Fruit fly (Drosophila melanogaster) Kc167 (cell line): ENCODE data around the gene CG6171.

ENCODE experiments used
- Myc ChIP-seq: fragments of >200 bp; optimal IDR thresholded peaks from 2 replicates; lab custom pipeline; 2017; ENCODE audit warnings: missing external identifiers
- Sin3A ChIP-seq: fragments of >200 bp; optimal IDR thresholded peaks from 2 replicates; lab custom pipeline; 2018; ENCODE audit warnings: missing external identifiers
- h ChIP-seq: fragments of >200 bp; optimal IDR thresholded peaks from 3 replicates; lab custom pipeline; 2018; ENCODE audit warnings: missing external identifiers
- insv ChIP-seq: fragments of >200 bp; optimal IDR thresholded peaks from 3 replicates; lab custom pipeline; 2018; ENCODE audit warnings: missing external identifiers
- psq ChIP-seq: fragments of >200 bp; optimal IDR thresholded peaks from 2 replicates; lab custom pipeline; 2017; ENCODE audit warnings: missing external identifiers
- ttk ChIP-seq: sonication (Bioruptor generic); optimal IDR thresholded peaks from 2 replicates; lab custom pipeline; 2017; ENCODE audit warnings: missing external identifiers

The CG6171 gene

DNA sequence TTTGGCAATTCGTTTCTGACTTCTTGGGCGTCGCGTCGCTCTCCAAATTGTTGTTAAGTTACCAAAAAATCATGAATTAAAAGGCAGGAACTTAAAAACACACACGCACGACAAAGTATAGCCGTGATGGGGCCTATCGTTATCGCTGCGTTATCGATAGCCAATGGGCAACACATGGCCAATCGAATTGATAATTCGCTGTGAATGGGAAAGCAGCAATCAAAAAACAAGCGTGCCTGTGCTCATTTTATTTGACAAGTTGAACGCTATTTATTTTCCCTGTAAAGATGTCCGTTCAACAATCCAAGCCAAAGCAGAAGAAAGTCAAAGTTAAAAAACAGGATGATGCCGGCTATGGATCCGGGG, 17.7 kb downstream of the CG6171 start, which contains the start of the genes Surf4 and CG31301:
Surf4 (minus strand) TSS at position 159 of the 366 bp plus-strand sequence.
CG31301 (plus strand) TSS at position 188 of the 366 bp plus-strand sequence.
- TF ChIP-seq Myc (lab: Kevin White, UChicago) (no peak), psq (lab: Kevin White, UChicago) (no peak), insv (no peak), Sin3A (lab: Kevin White, UChicago) (no peak), h (no peak), ttk (lab: Kevin White, UChicago) (no peak)

- no peak for TF ChIP-seq Myc (lab: Kevin White, UChicago)
- TF ChIP-seq insv: no peak
- TF ChIP-seq psq (lab: Kevin White, UChicago): no peak
- TF ChIP-seq ttk (lab: Kevin White, UChicago): no peak
Observed at dm6 chr3R:15345198-15346017, 18.2 kb downstream of the CG6171 start.

dm6 chr3R:15342926-15343685, 20.6 kb downstream of the CG6171 start, which contains the start of gene Nagk:
Gene Nagk (minus strand): TSS chr3R:15343256.
- no peak for TF ChIP-seq Sin3A (lab: Kevin White, UChicago)

dm6 chr3R:15342432-15342925, 21.2 kb downstream of the CG6171 start:
- no peak for TF ChIP-seq ttk (lab: Kevin White, UChicago)
- TF ChIP-seq psq (lab: Kevin White, UChicago): no peak
- no peak for TF ChIP-seq Myc (lab: Kevin White, UChicago)
- TF ChIP-seq h: no peak
- TF ChIP-seq insv: no peak
- no peak for TF ChIP-seq Sin3A (lab: Kevin White, UChicago)

- TF ChIP-seq insv (no peak), psq (lab: Kevin White, UChicago) (no peak), ttk (lab: Kevin White, UChicago) (no peak), h (no peak), Sin3A (lab: Kevin White, UChicago) (no peak), Myc (lab: Kevin White, UChicago) (no peak)
Observed at dm6 chr3R:15340052-15340732, 23.5 kb downstream of the CG6171 start, which contains the start of gene SerRS-m. Gene SerRS-m (plus strand): TSS chr3R:15340667.

- TF ChIP-seq ttk (lab: Kevin White, UChicago) (no peak), psq (lab: Kevin White, UChicago) (no peak), insv (no peak), Myc (lab: Kevin White, UChicago) (no peak), h (no peak), Sin3A (lab: Kevin White, UChicago) (no peak)
Observed at dm6 chr3R:15339111-15339510, 24.5 kb downstream of the CG6171 start.

- TF ChIP-seq ttk (lab: Kevin White, UChicago): no peak
- no peak for TF ChIP-seq Sin3A (lab: Kevin White, UChicago)
- TF ChIP-seq psq (lab: Kevin White, UChicago): no peak
- TF ChIP-seq h: no peak
- no peak for TF ChIP-seq Myc (lab: Kevin White, UChicago)
- no peak for TF ChIP-seq insv
Observed at dm6 chr3R:15332994-15333393, 30.7 kb downstream of the CG6171 start, which contains the start of the genes Fkbp39 and Cyfip. Gene Fkbp39 (minus strand): TSS chr3R:15333133. Gene Cyfip (plus strand): TSS chr3R:15333266.

DNA sequence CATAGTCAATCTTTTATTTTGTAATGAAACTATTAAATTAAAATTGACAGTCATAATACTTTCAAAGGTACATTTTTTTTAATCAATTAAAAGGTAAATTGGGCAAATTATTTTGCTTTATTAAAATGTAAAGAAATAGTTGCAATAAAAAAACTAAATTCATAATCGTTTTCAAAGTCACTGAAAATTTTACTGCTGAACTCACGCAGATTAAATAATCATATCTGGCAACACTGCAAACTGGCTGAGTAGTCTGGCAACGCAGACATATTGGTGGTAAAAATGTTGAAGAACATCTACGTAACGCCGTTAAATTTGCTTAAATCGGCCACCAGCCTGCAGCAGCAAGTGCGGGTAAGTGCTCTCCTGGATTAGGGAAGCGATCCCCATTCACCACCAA, 33.2 kb downstream of the CG6171 start, which contains the start of gene mRpL9:
mRpL9 (plus strand) TSS at position 267 of the 400 bp plus-strand sequence.
- no peak for TF ChIP-seq Myc (lab: Kevin White, UChicago)
- TF ChIP-seq insv: no peak
- no peak for TF ChIP-seq ttk (lab: Kevin White, UChicago)
- TF ChIP-seq h: no peak
- TF ChIP-seq psq (lab: Kevin White, UChicago): no peak
- TF ChIP-seq Sin3A (lab: Kevin White, UChicago): no peak

dm6 chr3R:15328083-15328779, 35.4 kb downstream of the CG6171 start, which contains the start of the genes CG6236 and ea:
Gene CG6236 (minus strand): TSS chr3R:15328269.
Gene ea (plus strand): TSS chr3R:15328729.
- TF ChIP-seq ttk (lab: Kevin White, UChicago) (no peak), Myc (lab: Kevin White, UChicago) (no peak), psq (lab: Kevin White, UChicago) (no peak), h (no peak), insv (no peak), Sin3A (lab: Kevin White, UChicago) (no peak)

DNA sequence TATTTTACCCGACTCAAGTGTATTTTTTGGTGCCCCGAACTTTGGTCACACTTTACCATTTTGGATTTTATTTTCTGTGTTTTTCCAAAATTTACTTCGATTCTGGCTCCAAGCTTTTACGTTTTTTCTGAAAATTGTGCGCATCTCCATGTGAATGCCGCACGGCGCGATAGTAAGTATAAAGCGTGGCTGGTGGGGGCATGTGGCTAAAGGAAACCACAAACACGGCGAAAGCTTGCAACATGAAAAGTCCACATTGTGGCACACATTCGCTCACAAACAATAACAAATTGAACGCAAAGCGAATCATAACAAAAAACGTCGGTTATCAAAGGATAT, 42.9 kb downstream of the CG6171 start, which contains the start of gene ear:
ear (plus strand) TSS at position 10 of the 339 bp plus-strand sequence.
- no peak for TF ChIP-seq h
- TF ChIP-seq ttk (lab: Kevin White, UChicago): no peak
- no peak for TF ChIP-seq insv
- TF ChIP-seq Myc (lab: Kevin White, UChicago): no peak
